Worm (Caenorhabditis elegans): ENCODE results near the gene col-115.
A peak's percentile ranks its signal among the peaks of the same experiment; 100 is the strongest.

The col-115 gene

DNA sequence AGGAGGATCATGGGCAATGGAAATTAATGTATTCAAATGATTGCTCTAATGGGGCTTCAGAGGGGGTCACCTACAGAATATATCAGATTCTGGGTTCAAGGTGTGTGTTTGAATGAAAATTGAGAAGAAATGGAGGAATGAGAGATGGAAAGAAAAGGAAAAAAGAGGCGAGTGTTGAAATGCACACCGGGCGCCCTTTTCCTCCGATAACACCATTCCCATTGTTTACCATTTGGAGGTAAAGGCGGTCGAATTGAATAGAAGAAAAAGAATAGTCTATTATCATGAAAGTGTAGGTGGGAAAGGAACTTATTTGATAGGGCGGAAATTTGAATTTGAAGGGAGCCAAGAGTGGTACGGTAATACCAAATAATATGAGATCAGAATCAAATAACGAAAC lies 16.9 kb downstream of the col-115 start (continued):
- TF ChIP-seq Y5F2A.4 (GFP tag; optimal IDR thresholded peaks at IDR 0.05) = no peak
- no peak for TF ChIP-seq mxl-2 (GFP tag; conservative IDR thresholded peaks at IDR 0.05)
- no peak for TF ChIP-seq mes-2 (tag; optimal IDR thresholded peaks at IDR 0.05; ENCODE audit: poor library complexity, severe bottlenecking)
- no peak for TF ChIP-seq cey-2 (tag; optimal IDR thresholded peaks at IDR 0.05; ENCODE audit: borderline replicate concordance, insufficient read depth)
- no peak for TF ChIP-seq lsy-2 (tag; optimal IDR thresholded peaks at IDR 0.05)

DNA sequence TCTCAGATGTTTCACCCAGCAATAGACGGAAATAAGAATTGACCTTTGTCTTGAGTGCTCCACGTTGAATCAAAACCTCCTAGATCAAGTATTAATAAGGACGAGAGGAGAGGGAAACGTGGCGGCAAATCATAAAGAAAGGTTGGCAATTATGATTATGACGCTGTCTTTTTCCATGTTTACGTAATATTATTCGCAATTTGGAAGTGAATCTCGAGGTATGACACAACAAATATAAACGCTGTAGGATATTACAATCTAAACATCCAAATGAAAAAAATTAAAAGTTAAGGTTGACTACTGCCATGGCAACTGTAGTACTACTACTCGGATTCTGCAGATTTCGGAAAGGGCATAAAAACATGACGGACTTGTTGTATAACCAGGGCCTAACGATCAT lies 17.7 kb downstream of the col-115 start:
- TF ChIP-seq ZK546.5 (tag; optimal IDR thresholded peaks at IDR 0.05) (no peak), hlh-30 (tag; optimal IDR thresholded peaks at IDR 0.05; ENCODE audit: insufficient read depth) (no peak), zfp-3 (GFP tag; conservative IDR thresholded peaks at IDR 0.05) (no peak), daf-8 (GFP tag; IDR thresholded peaks at IDR 0.05) (no peak), hif-1 (tag; optimal IDR thresholded peaks at IDR 0.05) (no peak), duxl-1 (tag; optimal IDR thresholded peaks at IDR 0.05; ENCODE audit: poor library complexity) (no peak), cey-2 (tag; optimal IDR thresholded peaks at IDR 0.05; ENCODE audit: borderline replicate concordance, insufficient read depth) (no peak), egl-43 (GFP tag; IDR thresholded peaks at IDR 0.05) (no peak), aha-1 (tag) (no peak), mxl-3 (GFP tag; optimal IDR thresholded peaks at IDR 0.05) (no peak), pqm-1 (tag; optimal IDR thresholded peaks at IDR 0.05) (no peak), daf-16 (GFP tag; optimal IDR thresholded peaks at IDR 0.05) (no peak), daf-16 (tag; optimal IDR thresholded peaks at IDR 0.05) (no peak), ztf-7 (tag; optimal IDR thresholded peaks at IDR 0.05) (no peak), unc-39 (tag; optimal IDR thresholded peaks at IDR 0.05) (no peak), ZK337.2 (GFP tag; IDR thresholded peaks at IDR 0.05) (no peak), vab-7 (GFP tag; IDR thresholded peaks at IDR 0.05) (no peak), lin-38 (GFP tag; IDR thresholded peaks at IDR 0.05) (no peak), Y105C5A.15 (GFP tag; IDR thresholded peaks at IDR 0.05) (no peak), dve-1 (tag; optimal IDR thresholded peaks at IDR 0.05; ENCODE audit: insufficient read depth) (no peak), ceh-62 (tag; optimal IDR thresholded peaks at IDR 0.05) (no peak)

DNA sequence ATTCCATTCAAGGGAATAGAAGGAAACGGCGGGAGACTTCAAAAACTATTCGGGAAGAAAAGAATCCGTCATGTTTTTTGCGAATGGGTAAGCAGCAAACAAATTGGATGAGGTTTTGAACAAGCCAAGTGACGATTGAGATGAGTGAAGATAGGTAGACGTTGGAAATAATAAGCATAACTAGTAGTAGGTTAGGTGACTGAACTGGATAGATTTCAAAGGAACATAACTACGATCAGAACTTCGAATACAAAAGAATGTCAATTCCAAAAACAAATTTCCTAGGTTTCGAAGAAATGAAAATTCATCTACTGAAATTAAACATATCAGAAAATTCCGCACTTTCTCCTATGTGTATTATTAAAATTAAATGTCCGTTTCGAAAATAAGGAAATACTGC lies 19.1 kb downstream of the col-115 start:
- TF ChIP-seq nhr-237 (tag; optimal IDR thresholded peaks at IDR 0.05) = no peak
- TF ChIP-seq aha-1 (tag) = peak; percentile 92

DNA sequence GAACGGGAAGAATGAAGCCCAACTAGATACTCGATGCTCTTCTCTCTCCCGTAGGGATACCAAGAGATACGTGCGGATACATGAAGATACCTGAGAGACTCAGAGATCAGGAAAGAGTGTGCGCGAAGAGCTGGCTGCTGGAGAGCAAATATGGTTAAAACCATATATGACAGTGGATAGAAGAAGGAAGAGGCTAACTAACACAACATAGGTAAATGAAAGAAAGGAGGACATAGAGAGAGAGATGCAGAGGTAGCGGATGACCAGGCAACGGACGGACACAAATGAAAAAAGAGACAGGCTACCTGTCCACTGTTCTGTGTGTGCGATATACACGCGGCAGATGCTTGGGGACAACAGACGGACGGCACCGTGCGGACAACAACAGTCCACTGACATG lies 19.7 kb downstream of the col-115 start:
- no peak for TF ChIP-seq F44E2.7 (GFP tag; IDR thresholded peaks at IDR 0.05)
- peak; percentile 10 for TF ChIP-seq mxl-3 (GFP tag; optimal IDR thresholded peaks at IDR 0.05)
- no peak for TF ChIP-seq dve-1 (tag; optimal IDR thresholded peaks at IDR 0.05; ENCODE audit: insufficient read depth)
- TF ChIP-seq F26F4.8 (GFP tag; conservative IDR thresholded peaks at IDR 0.05) = no peak
- no peak for TF ChIP-seq lin-39 (tag; optimal IDR thresholded peaks at IDR 0.05)
- peak in 1 of 2 experiments; percentile 93 for TF ChIP-seq unc-62 (GFP tag; optimal IDR thresholded peaks at IDR 0.05 in 1 of 2)
- no peak for TF ChIP-seq unc-62 (tag; optimal IDR thresholded peaks at IDR 0.05)

DNA sequence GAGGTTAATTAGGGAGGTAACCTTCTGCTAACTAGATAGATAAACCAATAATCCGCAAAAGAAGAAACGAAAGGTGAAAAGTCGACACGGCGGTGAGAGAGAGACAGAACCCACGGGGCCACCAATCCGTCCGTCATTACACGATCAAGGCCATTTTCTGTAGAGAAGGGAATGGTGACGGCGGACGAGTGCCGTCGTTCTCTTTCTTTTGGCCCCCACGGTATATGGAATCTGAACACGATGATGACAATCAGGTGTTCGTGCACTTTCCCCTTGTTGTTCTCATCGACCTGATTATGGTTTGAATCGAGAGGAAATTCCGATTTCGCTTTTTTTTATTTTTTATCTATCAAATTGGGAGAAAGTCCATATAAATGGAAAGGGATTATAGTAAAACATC lies 20.9 kb downstream of the col-115 start:
- TF ChIP-seq tag-97 (GFP tag; IDR thresholded peaks at IDR 0.05) (no peak), D1046.2 (GFP tag; IDR thresholded peaks at IDR 0.05) (no peak), madf-5 (GFP tag; IDR thresholded peaks at IDR 0.05) (0 out of 4 replicates have a peak, but pooled peaks of 1 of the 2 experiments have one; percentile 4), aha-1 (tag) (peak; percentile 88), T26A8.4 (GFP tag; IDR thresholded peaks at IDR 0.05) (no peak), nhr-102 (tag; optimal IDR thresholded peaks at IDR 0.05) (no peak), nhr-237 (tag; optimal IDR thresholded peaks at IDR 0.05) (no peak), F26F4.8 (GFP tag; conservative IDR thresholded peaks at IDR 0.05) (no peak), zfp-3 (GFP tag; conservative IDR thresholded peaks at IDR 0.05) (no peak), mep-1 (tag; optimal IDR thresholded peaks at IDR 0.05) (no peak), nhr-76 (tag; optimal IDR thresholded peaks at IDR 0.05) (no peak), gei-8 (GFP tag; optimal IDR thresholded peaks at IDR 0.05) (no peak), unc-62 (GFP tag; optimal IDR thresholded peaks at IDR 0.05 in 1 of 2) (peak in 1 of 2 experiments; percentile 47), unc-62 (tag; optimal IDR thresholded peaks at IDR 0.05) (no peak), snpc-4 (tag; optimal IDR thresholded peaks at IDR 0.05) (no peak), zip-11 (GFP tag; IDR thresholded peaks at IDR 0.05) (no peak), mdl-1 (tag; optimal IDR thresholded peaks at IDR 0.05) (peak in 1 of 2 experiments; percentile 14), daf-8 (GFP tag; IDR thresholded peaks at IDR 0.05) (no peak), zag-1 (tag; optimal IDR thresholded peaks at IDR 0.05) (no peak), Y5F2A.4 (GFP tag; optimal IDR thresholded peaks at IDR 0.05) (no peak), pqm-1 (tag; optimal IDR thresholded peaks at IDR 0.05) (no peak), mxl-3 (GFP tag; optimal IDR thresholded peaks at IDR 0.05) (peak; percentile 49), lir-3 (tag; optimal IDR thresholded peaks at IDR 0.05) (no peak)

All from whole organism, L4 larva.